Fruit fly (Drosophila melanogaster) whole organism, embryonic: ENCODE data around the gene CG5509.

Experiments used
- CG10543 ChIP-seq: fragments of 200-800 bp; sonication (Bioruptor generic); optimal IDR thresholded peaks from 3 replicates; lab custom pipeline; 2017; ENCODE audit warnings: missing biosample characterization, mild to moderate bottlenecking, missing genetic modification characterization, moderate library complexity
- CG10565 ChIP-seq: fragments of 200-800 bp; sonication (Bioruptor generic); optimal IDR thresholded peaks from 3 replicates; lab custom pipeline; 2016; ENCODE audit warnings: missing biosample characterization, mild to moderate bottlenecking, missing genetic modification characterization
- CG10979 ChIP-seq: fragments of 200-800 bp; sonication (Bioruptor generic); optimal IDR thresholded peaks from 2 replicates; lab custom pipeline; 2018; ENCODE audit warnings: missing biosample characterization, mild to moderate bottlenecking, missing genetic modification characterization, moderate library complexity
- CG12155 ChIP-seq: fragments of 200-800 bp; sonication (Bioruptor generic); optimal IDR thresholded peaks from 3 replicates; lab custom pipeline; 2016; ENCODE audit warnings: missing biosample characterization, missing genetic modification characterization
- CG13296 ChIP-seq: fragments of 200-800 bp; sonication (Bioruptor generic); optimal IDR thresholded peaks from 3 replicates; lab custom pipeline; 2018; ENCODE audit warnings: missing biosample characterization, mild to moderate bottlenecking, missing genetic modification characterization
- CG14014 ChIP-seq: fragments of 200-800 bp; sonication (Bioruptor generic); IDR thresholded peaks from 2 replicates; pipeline ENCODE4 v1.3.6; 2022; ENCODE audit warnings: missing biosample characterization, missing genetic modification characterization
- CG3281 ChIP-seq: fragments of 200-800 bp; sonication (Bioruptor generic); optimal IDR thresholded peaks from 3 replicates; lab custom pipeline; 2017; ENCODE audit warnings: missing biosample characterization, mild to moderate bottlenecking, missing genetic modification characterization
- CG34376 ChIP-seq: fragments of 200-800 bp; sonication (Bioruptor generic); optimal IDR thresholded peaks from 2 replicates; lab custom pipeline; 2018; ENCODE audit warnings: missing biosample characterization, mild to moderate bottlenecking, missing genetic modification characterization
- CG4328 ChIP-seq: fragments of 200-800 bp; sonication (Bioruptor generic); optimal IDR thresholded peaks from 3 replicates; lab custom pipeline; 2017; ENCODE audit warnings: missing biosample characterization, missing genetic modification reagents, missing genetic modification characterization
- CG7556 ChIP-seq: fragments of 200-800 bp; sonication (Bioruptor generic); optimal IDR thresholded peaks from 2 replicates; lab custom pipeline; 2017; ENCODE audit warnings: missing biosample characterization, mild to moderate bottlenecking, missing genetic modification characterization
- CG8281 ChIP-seq: fragments of 200-800 bp; sonication (Bioruptor generic); optimal IDR thresholded peaks from 2 replicates; lab custom pipeline; 2018; ENCODE audit warnings: missing biosample characterization, mild to moderate bottlenecking, missing genetic modification characterization, moderate library complexity
- CG9215 ChIP-seq: fragments of 200-800 bp; sonication (Bioruptor generic); IDR thresholded peaks from 2 replicates; pipeline ENCODE4 v1.3.6; 2022; ENCODE audit warnings: missing biosample characterization, missing genetic modification characterization
- CG9797 ChIP-seq: fragments of 200-800 bp; sonication (Bioruptor generic); optimal IDR thresholded peaks from 3 replicates; lab custom pipeline; 2018; ENCODE audit warnings: missing biosample characterization, mild to moderate bottlenecking, missing genetic modification characterization
- Chrac-16 ChIP-seq: fragments of 200-800 bp; sonication (Bioruptor generic); optimal IDR thresholded peaks from 3 replicates; lab custom pipeline; 2016; ENCODE audit warnings: missing biosample characterization, missing genetic modification characterization
- D19A ChIP-seq: fragments of 200-800 bp; optimal IDR thresholded peaks from 3 replicates; lab custom pipeline; 2019; ENCODE audit warnings: missing biosample characterization, mild to moderate bottlenecking, missing genetic modification characterization, moderate library complexity
- D19B ChIP-seq: fragments of 200-800 bp; sonication (Bioruptor generic); optimal IDR thresholded peaks from 2 replicates; lab custom pipeline; 2017; ENCODE audit warnings: missing biosample characterization, mild to moderate bottlenecking, missing genetic modification characterization
- Doc2 ChIP-seq: fragments of 200-800 bp; sonication (Bioruptor generic); IDR thresholded peaks from 2 replicates; pipeline ENCODE4 v1.3.6; 2022; ENCODE audit warnings: missing biosample characterization, missing genetic modification characterization
- Hmx ChIP-seq: fragments of 200-800 bp; sonication (Bioruptor generic); optimal IDR thresholded peaks from 2 replicates; lab custom pipeline; 2016; ENCODE audit warnings: missing biosample characterization, missing genetic modification characterization
- Jarid2 ChIP-seq: fragments of 200-800 bp; sonication (Bioruptor generic); optimal IDR thresholded peaks from 3 replicates; lab custom pipeline; 2017; ENCODE audit warnings: mild to moderate bottlenecking, missing biosample characterization, missing genetic modification reagents, missing genetic modification characterization
- Opbp ChIP-seq: fragments of 200-800 bp; sonication (Bioruptor generic); IDR thresholded peaks from 3 replicates; pipeline ENCODE4 v1.3.6; 2022; ENCODE audit warnings: missing biosample characterization, missing genetic modification characterization; ENCODE audit not compliant: partially characterized antibody
- Optix ChIP-seq: fragments of 200-800 bp; sonication (Bioruptor generic); IDR thresholded peaks from 3 replicates; pipeline ENCODE4 v1.3.6; 2022; ENCODE audit warnings: missing biosample characterization, missing genetic modification characterization
- Ssrp ChIP-seq: fragments of 200-800 bp; sonication (Bioruptor generic); optimal IDR thresholded peaks from 2 replicates; lab custom pipeline; 2018; ENCODE audit warnings: missing biosample characterization, mild to moderate bottlenecking, missing genetic modification characterization, moderate library complexity
- Stat92E ChIP-seq, 3 experiments: fragments of >200 bp in 2 of 3; fragments of 200-800 bp in 1 of 3; sonication (Bioruptor generic) in 1 of 3; optimal IDR thresholded peaks; 2 replicates each; lab custom pipeline; 2017 to 2019; ENCODE audit warnings: missing biosample characterization in 3 of 3, missing genetic modification characterization in 3 of 3, mild to moderate bottlenecking in 1 of 3, moderate library complexity in 1 of 3
- Vsx1 ChIP-seq: fragments of 200-800 bp; sonication (Bioruptor generic); optimal IDR thresholded peaks from 2 replicates; lab custom pipeline; 2017; ENCODE audit warnings: missing biosample characterization, mild to moderate bottlenecking, missing genetic modification characterization, missing genetic modification reagents
- amos ChIP-seq: fragments of 200-800 bp; sonication (Bioruptor generic); IDR thresholded peaks from 2 replicates; pipeline ENCODE4 v1.3.6; 2022; ENCODE audit warnings: missing biosample characterization, missing genetic modification characterization; ENCODE audit not compliant: partially characterized antibody
- bbx ChIP-seq: fragments of 200-800 bp; sonication (Bioruptor generic); IDR thresholded peaks from 2 replicates; pipeline ENCODE4 v1.3.6; 2022; ENCODE audit warnings: missing biosample characterization, missing genetic modification characterization; ENCODE audit not compliant: partially characterized antibody
- bcd ChIP-seq: fragments of 200-800 bp; sonication (Bioruptor generic); optimal IDR thresholded peaks from 2 replicates; lab custom pipeline; 2017; ENCODE audit warnings: missing biosample characterization, mild to moderate bottlenecking, missing genetic modification characterization
- bowl ChIP-seq: fragments of 200-800 bp; sonication (Bioruptor generic); IDR thresholded peaks from 2 replicates; pipeline ENCODE4 v1.3.6; 2022; ENCODE audit warnings: missing biosample characterization, missing genetic modification characterization
- exex ChIP-seq: fragments of 200-800 bp; sonication (Bioruptor generic); optimal IDR thresholded peaks from 4 replicates; lab custom pipeline; 2018; ENCODE audit warnings: missing biosample characterization, mild to moderate bottlenecking, missing genetic modification characterization, moderate library complexity
- fru ChIP-seq: fragments of >200 bp; optimal IDR thresholded peaks from 2 replicates; lab custom pipeline; 2017
- gcm ChIP-seq: fragments of 200-800 bp; sonication (Bioruptor generic); optimal IDR thresholded peaks from 2 replicates; lab custom pipeline; 2019; ENCODE audit warnings: missing biosample characterization, mild to moderate bottlenecking, missing genetic modification characterization, moderate library complexity
- grn ChIP-seq: fragments of 200-800 bp; sonication (Bioruptor generic); optimal IDR thresholded peaks from 3 replicates; lab custom pipeline; 2017; ENCODE audit warnings: missing biosample characterization, missing genetic modification characterization
- inv ChIP-seq: fragments of 200-800 bp; sonication (Bioruptor generic); IDR thresholded peaks from 2 replicates; pipeline ENCODE4 v1.3.6; 2022; ENCODE audit warnings: missing biosample characterization, missing genetic modification characterization; ENCODE audit not compliant: partially characterized antibody
- jing ChIP-seq: fragments of 200-800 bp; sonication (Bioruptor generic); optimal IDR thresholded peaks from 2 replicates; lab custom pipeline; 2018; ENCODE audit warnings: missing biosample characterization, mild to moderate bottlenecking, missing genetic modification characterization
- ken ChIP-seq: fragments of 200-800 bp; sonication (Bioruptor generic); IDR thresholded peaks from 3 replicates; pipeline ENCODE4 v1.3.6; 2022; ENCODE audit warnings: missing biosample characterization, missing genetic modification characterization
- lilli ChIP-seq: fragments of 200-800 bp; sonication (Bioruptor generic); optimal IDR thresholded peaks from 3 replicates; lab custom pipeline; 2016; ENCODE audit warnings: missing biosample characterization, missing genetic modification characterization
- mirr ChIP-seq: fragments of 200-800 bp; sonication (Bioruptor generic); optimal IDR thresholded peaks from 3 replicates; lab custom pipeline; 2018; ENCODE audit warnings: missing biosample characterization, mild to moderate bottlenecking, missing genetic modification characterization
- pum ChIP-seq: fragments of 200-800 bp; sonication (Bioruptor generic); optimal IDR thresholded peaks from 2 replicates; lab custom pipeline; 2016; ENCODE audit warnings: missing biosample characterization, missing genetic modification characterization
- pzg ChIP-seq: fragments of 200-800 bp; sonication (Bioruptor generic); optimal IDR thresholded peaks from 3 replicates; lab custom pipeline; 2018; ENCODE audit warnings: missing biosample characterization, mild to moderate bottlenecking, missing genetic modification characterization, moderate library complexity
- rib ChIP-seq: fragments of 200-800 bp; sonication (Bioruptor generic); IDR thresholded peaks from 2 replicates; pipeline ENCODE4 v1.3.6; 2022; ENCODE audit warnings: missing biosample characterization, missing genetic modification characterization
- salm ChIP-seq: fragments of 200-800 bp; sonication (Bioruptor generic); optimal IDR thresholded peaks from 2 replicates; lab custom pipeline; 2018; ENCODE audit warnings: missing biosample characterization, mild to moderate bottlenecking, missing genetic modification characterization
- sens ChIP-seq: fragments of 200-800 bp; sonication (Bioruptor generic); peaks from one replicate; lab custom pipeline; 2016; ENCODE audit warnings: missing biosample characterization, missing genetic modification characterization
- so ChIP-seq: fragments of 200-800 bp; sonication (Bioruptor generic); IDR thresholded peaks from 3 replicates; pipeline ENCODE4 v1.3.6; 2022; ENCODE audit warnings: missing biosample characterization, missing genetic modification characterization
- unc-4 ChIP-seq: fragments of 200-800 bp; sonication (Bioruptor generic); IDR thresholded peaks from 2 replicates; pipeline ENCODE4 v1.3.6; 2022; ENCODE audit warnings: missing biosample characterization, missing genetic modification characterization; ENCODE audit not compliant: partially characterized antibody
- usp ChIP-seq: fragments of >200 bp; optimal IDR thresholded peaks from 2 replicates; lab custom pipeline; 2017; ENCODE audit warnings: missing biosample characterization, missing genetic modification characterization

Gene CG5509

dm6 chr3R:12402935-12403334 is 49.3 kb upstream of the CG5509 start (continued):
- TF ChIP-seq pum (GFP tag; lab: Kevin White, UChicago) = peak; percentile 90
- TF ChIP-seq so (GFP tag; lab: Robert Waterston, UW) = peak; percentile 98
- peak; percentile 96 for TF ChIP-seq ken (GFP tag; lab: Robert Waterston, UW)
- peak; percentile 100 for TF ChIP-seq CG10543 (GFP tag; lab: Kevin White, UChicago)
- TF ChIP-seq Doc2 = no peak
- TF ChIP-seq CG8281 (tag; lab: Kevin White, UChicago) = peak; percentile 91
- peak; percentile 87 for TF ChIP-seq Hmx (GFP tag; lab: Kevin White, UChicago)
- peak; percentile 99 for TF ChIP-seq CG13296 (GFP tag; lab: Kevin White, UChicago)
- peak; percentile 98 for TF ChIP-seq Ssrp (tag; lab: Kevin White, UChicago)
- peak; percentile 96 for TF ChIP-seq CG12155
- TF ChIP-seq D19B = peak; percentile 95
- TF ChIP-seq Stat92E (GFP tag; optimal IDR thresholded peaks at IDR 0.05; lab: Kevin White, UChicago) = peak in 1 of 3 experiments; percentile 95
- no peak for TF ChIP-seq unc-4 (GFP tag; lab: Robert Waterston, UW)

dm6 chr3R:12405134-12405533 is 47.1 kb upstream of the CG5509 start:
- TF ChIP-seq D19A (peak; percentile 3), exex (peak; percentile 92), CG14014 (no peak), mirr (GFP tag; lab: Kevin White, UChicago) (peak; percentile 91), Vsx1 (GFP tag; lab: Kevin White, UChicago) (peak; percentile 48), salm (peak; percentile 2), sens (GFP tag; lab: Kevin White, UChicago) (peak; percentile 49), CG10979 (tag; lab: Kevin White, UChicago) (no peak), CG34376 (GFP tag; lab: Kevin White, UChicago) (peak; percentile 54)

dm6 chr3R:12405928-12406234 is 46.4 kb upstream of the CG5509 start, which contains the start of gene Cyp9f2:
Gene Cyp9f2, minus strand, starts transcription at chr3R:12406028.
- no peak for TF ChIP-seq Opbp (GFP tag; lab: Robert Waterston, UW)
- TF ChIP-seq bbx (GFP tag; lab: Robert Waterston, UW) = 0 out of 2 replicates have a peak, but pooled peaks have one; percentile 8
- no peak for TF ChIP-seq Optix (GFP tag; lab: Robert Waterston, UW)

- peak; percentile 35 for TF ChIP-seq Chrac-16
- TF ChIP-seq pzg = peak; percentile 5
- no peak for TF ChIP-seq CG4328 (GFP tag; lab: Kevin White, UChicago)
- TF ChIP-seq grn = peak; percentile 93
- no peak for TF ChIP-seq CG10565 (GFP tag; lab: Kevin White, UChicago)
- no peak for TF ChIP-seq CG9215 (GFP tag; lab: Robert Waterston, UW)
- TF ChIP-seq bowl (GFP tag; lab: Robert Waterston, UW) = no peak
- no peak for TF ChIP-seq bcd
- TF ChIP-seq amos = peak; percentile 7; the same call in 1 of the 2 replicates
- TF ChIP-seq lilli (GFP tag; lab: Kevin White, UChicago) = peak; percentile 45
- peak; percentile 24 for TF ChIP-seq CG3281 (GFP tag; lab: Kevin White, UChicago)
- peak; percentile 19 for TF ChIP-seq CG7556 (GFP tag; lab: Kevin White, UChicago)
- no peak for TF ChIP-seq inv (GFP tag; lab: Robert Waterston, UW)
- no peak for TF ChIP-seq jing (GFP tag; lab: Kevin White, UChicago)
- TF ChIP-seq fru (lab: Kevin White, UChicago) = no peak
- TF ChIP-seq CG9797 = no peak
- no peak for TF ChIP-seq Jarid2 (GFP tag; lab: Kevin White, UChicago)
- peak; percentile 19 for TF ChIP-seq gcm
- TF ChIP-seq usp (GFP tag; lab: Kevin White, UChicago) = no peak
- peak; percentile 61 for TF ChIP-seq CG10979 (tag; lab: Kevin White, UChicago)
- TF ChIP-seq rib (GFP tag; lab: Robert Waterston, UW) = no peak
Observed at dm6 chr3R:12406235-12407196, 45.7 kb upstream of the CG5509 start, which contains the start of gene CG5167. Gene CG5167, plus strand, starts transcription at chr3R:12406532.
